Worm (Caenorhabditis elegans): ENCODE measurements around the gene srbc-34.

Gene srbc-34

ce11 chrV:20206086-20206485 is at the start of gene srbc-34, which contains the start of gene fbxb-59:
Gene srbc-34 (plus strand): TSS chrV:20206318.
Gene fbxb-59 (minus strand): TSS chrV:20206186.
- no peak for TF ChIP-seq unc-62 (GFP tag; optimal IDR thresholded peaks at IDR 0.05)

- no peak for TF ChIP-seq unc-62 (GFP tag; optimal IDR thresholded peaks at IDR 0.05)
These were observed 47.9 kb upstream of the srbc-34 start, which contains the start of gene F19B2.6 for ce11 chrV:20158223-20158622. Gene F19B2.6 (plus strand): TSS chrV:20158523.

ce11 chrV:20161781-20162289 is 44.3 kb upstream of the srbc-34 start:
- no peak for TF ChIP-seq unc-62 (GFP tag; optimal IDR thresholded peaks at IDR 0.05)

ce11 chrV:20162290-20163104 is 43.6 kb upstream of the srbc-34 start:
- TF ChIP-seq unc-62 (GFP tag; optimal IDR thresholded peaks at IDR 0.05) = no peak

ce11 chrV:20163105-20163449 is 43.0 kb upstream of the srbc-34 start:
- TF ChIP-seq unc-62 (GFP tag; optimal IDR thresholded peaks at IDR 0.05) = no peak

ce11 chrV:20164059-20164892 is 41.8 kb upstream of the srbc-34 start, which contains the start of gene F19B2.5:
Gene F19B2.5 (minus strand): TSS chrV:20164165.
- no peak for TF ChIP-seq unc-62 (GFP tag; optimal IDR thresholded peaks at IDR 0.05)

- no peak for TF ChIP-seq unc-62 (GFP tag; optimal IDR thresholded peaks at IDR 0.05)
These were observed 40.3 kb upstream of the srbc-34 start for ce11 chrV:20165808-20166207.

- no peak for TF ChIP-seq unc-62 (GFP tag; optimal IDR thresholded peaks at IDR 0.05)
These were observed 34.2 kb upstream of the srbc-34 start, which contains the start of gene srw-39 for ce11 chrV:20171941-20172340. Gene srw-39 (minus strand): TSS chrV:20172041.

ce11 chrV:20182311-20182710 is 23.8 kb upstream of the srbc-34 start:
- no peak for TF ChIP-seq unc-62 (GFP tag; optimal IDR thresholded peaks at IDR 0.05)

- no peak for TF ChIP-seq unc-62 (GFP tag; optimal IDR thresholded peaks at IDR 0.05)
These were observed 19.5 kb upstream of the srbc-34 start, which contains the start of gene srz-16 for ce11 chrV:20186579-20186978. Gene srz-16 (minus strand): TSS chrV:20186679.

ce11 chrV:20188790-20189189 is 17.3 kb upstream of the srbc-34 start, which contains the start of gene fbxa-116:
Gene fbxa-116 (minus strand): TSS chrV:20188890.
- no peak for TF ChIP-seq unc-62 (GFP tag; optimal IDR thresholded peaks at IDR 0.05)

- no peak for TF ChIP-seq unc-62 (GFP tag; optimal IDR thresholded peaks at IDR 0.05)
These were observed 13.8 kb upstream of the srbc-34 start, which contains the start of the genes fbxa-115 and Y113G7B.27 for ce11 chrV:20192102-20192880. Gene fbxa-115 (minus strand): TSS chrV:20192152. Gene Y113G7B.27 (plus strand): TSS chrV:20192830.

ce11 chrV:20195451-20196036 is 10.6 kb upstream of the srbc-34 start, which contains the start of the genes srh-217 and Y113G7B.28:
Gene srh-217 (minus strand): TSS chrV:20195551.
Gene Y113G7B.28 (plus strand): TSS chrV:20195986.
- TF ChIP-seq unc-62 (GFP tag; optimal IDR thresholded peaks at IDR 0.05) = no peak

- TF ChIP-seq unc-62 (GFP tag; optimal IDR thresholded peaks at IDR 0.05) = no peak
These were observed 9.4 kb upstream of the srbc-34 start, which contains the start of gene ftr-1 for ce11 chrV:20196671-20197070. Gene ftr-1 (plus strand): TSS chrV:20196971.

- no peak for TF ChIP-seq unc-62 (GFP tag; optimal IDR thresholded peaks at IDR 0.05)
These were observed 7.2 kb upstream of the srbc-34 start, which contains the start of gene fog-2 for ce11 chrV:20198954-20199353. Gene fog-2 (plus strand): TSS chrV:20199254.

Measured in whole organism, dauer.